Fruit fly (Drosophila melanogaster): ENCODE results near the gene CG7523.
A peak's percentile ranks its signal among the peaks of the same experiment; 100 is the strongest.

Gene CG7523

DNA sequence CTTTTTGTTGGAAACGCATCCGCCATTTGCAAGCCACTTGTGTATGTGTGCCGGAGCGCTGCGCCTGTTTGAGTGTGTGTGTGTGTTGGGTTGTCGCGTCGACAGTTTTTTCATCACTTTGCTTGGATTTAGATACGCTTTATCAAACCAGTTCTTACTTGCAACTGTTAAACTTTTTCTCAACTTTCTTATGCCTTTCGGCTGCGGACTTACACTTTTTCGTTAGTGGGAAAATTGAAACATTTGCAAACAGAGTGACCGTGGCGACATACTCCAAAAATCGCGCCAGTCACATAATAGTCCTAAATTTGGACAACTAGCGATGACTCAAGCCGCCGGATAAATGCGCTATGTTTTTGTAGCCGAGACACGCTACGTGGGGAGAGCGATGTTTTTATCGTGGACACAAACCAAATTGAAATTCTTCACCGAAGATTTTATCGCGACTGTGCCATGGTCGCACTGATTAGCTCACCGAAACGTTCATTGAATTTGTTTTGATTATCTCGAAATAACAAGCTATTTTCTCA lies 11.6 kb upstream of the CG7523 start, which contains the start of the genes alt and CG7655 (continued):
- TF ChIP-seq Hr51 (GFP tag; optimal IDR thresholded peaks at IDR 0.05), result no peak

DNA sequence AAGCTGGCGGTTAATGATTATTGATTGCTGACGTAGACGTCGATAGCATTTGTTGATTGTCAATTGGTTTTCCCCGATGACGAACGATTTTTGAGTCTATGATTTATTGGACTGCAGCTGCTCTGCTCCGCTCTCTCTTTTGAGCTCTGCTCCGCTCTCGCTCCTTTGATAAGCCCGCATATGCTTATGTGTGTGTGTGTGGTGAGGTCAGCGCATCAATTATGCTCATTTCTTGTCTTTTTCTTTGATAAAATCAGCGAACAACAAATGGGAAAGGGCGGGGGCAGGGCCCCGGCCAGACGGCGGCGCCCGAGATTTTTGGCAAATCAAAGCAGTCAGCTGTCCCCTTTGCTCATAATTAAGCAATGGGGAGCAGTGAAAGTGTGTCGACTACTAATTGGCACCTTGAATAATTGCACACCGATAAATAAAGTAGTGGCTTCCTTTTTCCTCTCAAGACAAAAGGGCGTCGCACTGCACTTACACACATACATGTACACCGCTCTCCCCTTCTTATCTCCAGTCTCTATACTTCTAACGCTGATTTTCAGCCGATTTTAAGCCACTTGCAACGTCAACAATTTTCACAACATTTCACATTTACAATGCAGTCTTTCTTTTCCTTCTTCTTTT lies 11.0 kb upstream of the CG7523 start:
- no peak for TF ChIP-seq Dfd (GFP tag; optimal IDR thresholded peaks at IDR 0.05)
- no peak for TF ChIP-seq Asciz (GFP tag; optimal IDR thresholded peaks at IDR 0.05)
- no peak for TF ChIP-seq lbe (GFP tag; optimal IDR thresholded peaks at IDR 0.05)
- no peak for TF ChIP-seq CG12071 (GFP tag; optimal IDR thresholded peaks at IDR 0.05)
- no peak for TF ChIP-seq ewg (GFP tag; optimal IDR thresholded peaks at IDR 0.05)
- TF ChIP-seq ham (GFP tag; IDR thresholded peaks at IDR 0.05), result no peak
- no peak for TF ChIP-seq bsh (GFP tag; optimal IDR thresholded peaks at IDR 0.05)
- peak; percentile 36 for TF ChIP-seq CG15479 (GFP tag; optimal IDR thresholded peaks at IDR 0.05)
- no peak for TF ChIP-seq Fer3 (tag; optimal IDR thresholded peaks at IDR 0.05)
- no peak for TF ChIP-seq inv (GFP tag; IDR thresholded peaks at IDR 0.05; ENCODE audit: partially characterized antibody)
- TF ChIP-seq Dad (GFP tag; optimal IDR thresholded peaks at IDR 0.05), result no peak
- no peak for TF ChIP-seq CG8478 (optimal IDR thresholded peaks at IDR 0.05)
- TF ChIP-seq Lpt (GFP tag; optimal IDR thresholded peaks at IDR 0.05), result no peak
- TF ChIP-seq CG30431 (GFP tag; optimal IDR thresholded peaks at IDR 0.05), result no peak
- TF ChIP-seq Med (GFP tag), result peak; percentile 10
- no peak for TF ChIP-seq CG17186 (GFP tag; optimal IDR thresholded peaks at IDR 0.05)
- TF ChIP-seq gt (GFP tag; IDR thresholded peaks at IDR 0.05), result no peak
- TF ChIP-seq CG13296 (GFP tag; optimal IDR thresholded peaks at IDR 0.05), result no peak
- no peak for TF ChIP-seq Max (GFP tag; optimal IDR thresholded peaks at IDR 0.05)
- TF ChIP-seq Jarid2 (GFP tag; optimal IDR thresholded peaks at IDR 0.05), result no peak
- TF ChIP-seq CG14050 (GFP tag; IDR thresholded peaks at IDR 0.05), result no peak
- no peak for TF ChIP-seq cato (GFP tag; optimal IDR thresholded peaks at IDR 0.05; ENCODE audit: borderline replicate concordance)
- no peak for TF ChIP-seq MTF-1 (GFP tag; optimal IDR thresholded peaks at IDR 0.05; ENCODE audit: borderline replicate concordance)
- TF ChIP-seq jumu (GFP tag; optimal IDR thresholded peaks at IDR 0.05), result no peak
- TF ChIP-seq Awh (GFP tag; IDR thresholded peaks at IDR 0.05), result no peak
- no peak for TF ChIP-seq nom (GFP tag; optimal IDR thresholded peaks at IDR 0.05)
- TF ChIP-seq fd102C (GFP tag; optimal IDR thresholded peaks at IDR 0.05), result no peak
- TF ChIP-seq CG10543 (GFP tag; optimal IDR thresholded peaks at IDR 0.05), result no peak
- peak; percentile 77 for TF ChIP-seq pros (GFP tag; optimal IDR thresholded peaks at IDR 0.05)
- no peak for TF ChIP-seq zf30C (GFP tag; optimal IDR thresholded peaks at IDR 0.05)
- TF ChIP-seq tup (GFP tag; optimal IDR thresholded peaks at IDR 0.05), result no peak
- TF ChIP-seq Neu2 (GFP tag; optimal IDR thresholded peaks at IDR 0.05; ENCODE audit: borderline replicate concordance), result peak; percentile 84
- TF ChIP-seq Ets65A (GFP tag), result no peak
- TF ChIP-seq CG7357 (GFP tag; IDR thresholded peaks at IDR 0.05), result no peak
- TF ChIP-seq Fer2 (tag; optimal IDR thresholded peaks at IDR 0.05), result no peak
- no peak for TF ChIP-seq HLH54F (GFP tag; optimal IDR thresholded peaks at IDR 0.05)
- TF ChIP-seq CG1832 (GFP tag; optimal IDR thresholded peaks at IDR 0.05), result no peak
- TF ChIP-seq CG4820 (GFP tag; optimal IDR thresholded peaks at IDR 0.05), result no peak
- TF ChIP-seq CG18619 (GFP tag; optimal IDR thresholded peaks at IDR 0.05), result no peak
- no peak for TF ChIP-seq CG32767 (GFP tag; IDR thresholded peaks at IDR 0.05)
- no peak for TF ChIP-seq gem (tag; optimal IDR thresholded peaks at IDR 0.05)
- TF ChIP-seq da (GFP tag; optimal IDR thresholded peaks at IDR 0.05), result no peak
- peak; percentile 4 for TF ChIP-seq CG5180 (GFP tag; optimal IDR thresholded peaks at IDR 0.05)
- TF ChIP-seq Vsx1 (GFP tag; optimal IDR thresholded peaks at IDR 0.05), result no peak
- TF ChIP-seq lov (optimal IDR thresholded peaks at IDR 0.05), result peak; percentile 9
- no peak for TF ChIP-seq lov (GFP tag; IDR thresholded peaks at IDR 0.05)
- no peak for TF ChIP-seq NK7.1 (GFP tag; optimal IDR thresholded peaks at IDR 0.05)
